Worm (Caenorhabditis elegans) whole organism, late embryonic: ENCODE measurements around the gene nyn-3.

Experiments
- C08G9.2 ChIP-seq: sonication (generic microtip); optimal IDR thresholded peaks from 2 replicates; lab custom pipeline; 2016; ENCODE audit warnings: mild to moderate bottlenecking, missing genetic modification characterization, moderate library complexity, missing compliant biosample characterization
- C38D4.7 ChIP-seq: fragments of 200-800 bp; sonication (Bioruptor generic); optimal IDR thresholded peaks from 2 replicates; lab custom pipeline; 2018; ENCODE audit warnings: mild to moderate bottlenecking, missing genetic modification characterization, moderate library complexity, missing compliant biosample characterization
- K02D7.2 ChIP-seq: sonication (generic microtip); optimal IDR thresholded peaks from 2 replicates; lab custom pipeline; 2017; ENCODE audit warnings: mild to moderate bottlenecking, missing genetic modification characterization, missing compliant biosample characterization
- K09A11.1 ChIP-seq: sonication (generic microtip); optimal IDR thresholded peaks from 2 replicates; lab custom pipeline; 2017; ENCODE audit warnings: antibody characterized with exemption, mild to moderate bottlenecking, missing genetic modification characterization, missing compliant biosample characterization; ENCODE audit not compliant: insufficient read depth
- Y22D7AL.16 ChIP-seq: sonication (generic microtip); optimal IDR thresholded peaks from 2 replicates; lab custom pipeline; 2016; ENCODE audit warnings: missing genetic modification characterization, missing compliant biosample characterization
- ceh-14 ChIP-seq: sonication (generic microtip); optimal IDR thresholded peaks from 2 replicates; lab custom pipeline; 2016; ENCODE audit warnings: missing genotype, missing genetic modification characterization, missing compliant biosample characterization
- ceh-18 ChIP-seq: sonication (generic microtip); optimal IDR thresholded peaks from 2 replicates; lab custom pipeline; 2016; ENCODE audit warnings: missing genetic modification characterization, missing compliant biosample characterization
- ceh-19 ChIP-seq: fragments of 200-800 bp; sonication (Bioruptor generic); optimal IDR thresholded peaks from 2 replicates; lab custom pipeline; 2018; ENCODE audit warnings: mild to moderate bottlenecking, missing genetic modification characterization, missing compliant biosample characterization
- ceh-2 ChIP-seq: sonication (generic microtip); optimal IDR thresholded peaks from 2 replicates; lab custom pipeline; 2016; ENCODE audit warnings: missing genotype, missing genetic modification characterization, missing compliant biosample characterization
- ceh-30 ChIP-seq: fragments of 150-350 bp; optimal IDR thresholded peaks from 2 replicates; lab custom pipeline; 2014; ENCODE audit warnings: missing biosample characterization, missing genetic modification characterization
- ceh-34 ChIP-seq: sonication (generic microtip); optimal IDR thresholded peaks from 2 replicates; lab custom pipeline; 2016; ENCODE audit warnings: mild to moderate bottlenecking, missing genetic modification characterization, missing compliant biosample characterization
- ceh-48 ChIP-seq: sonication (generic microtip); optimal IDR thresholded peaks from 2 replicates; lab custom pipeline; 2016; ENCODE audit warnings: missing genetic modification characterization, inconsistent platforms, missing compliant biosample characterization
- ceh-9 ChIP-seq: sonication (generic microtip); optimal IDR thresholded peaks from 2 replicates; lab custom pipeline; 2016; ENCODE audit warnings: mild to moderate bottlenecking, missing genetic modification characterization, inconsistent platforms, missing compliant biosample characterization
- dmd-4 ChIP-seq: sonication (generic microtip); optimal IDR thresholded peaks from 2 replicates; lab custom pipeline; 2016; ENCODE audit warnings: borderline replicate concordance, missing genetic modification characterization, missing compliant biosample characterization
- dve-1 ChIP-seq: sonication (generic microtip); optimal IDR thresholded peaks from 2 replicates; lab custom pipeline; 2017; ENCODE audit warnings: antibody characterized with exemption, mild to moderate bottlenecking, missing genetic modification characterization, missing compliant biosample characterization
- elt-4 ChIP-seq: sonication (generic microtip); optimal IDR thresholded peaks from 2 replicates; lab custom pipeline; 2016; ENCODE audit warnings: missing genetic modification characterization, missing compliant biosample characterization
- ets-4 ChIP-seq: sonication (generic microtip); optimal IDR thresholded peaks from 2 replicates; lab custom pipeline; 2016; ENCODE audit warnings: missing genetic modification characterization, missing compliant biosample characterization
- fax-1 ChIP-seq: sonication (generic microtip); optimal IDR thresholded peaks from 2 replicates; lab custom pipeline; 2016; ENCODE audit warnings: missing genotype, missing genetic modification characterization, missing compliant biosample characterization
- fkh-6 ChIP-seq: sonication (generic microtip); optimal IDR thresholded peaks from 2 replicates; lab custom pipeline; 2016; ENCODE audit warnings: missing genetic modification characterization, missing compliant biosample characterization
- mec-3 ChIP-seq: sonication (generic microtip); optimal IDR thresholded peaks from 2 replicates; lab custom pipeline; 2016; ENCODE audit warnings: borderline replicate concordance, missing genetic modification characterization, missing compliant biosample characterization
- nhr-232 ChIP-seq: sonication (generic microtip); optimal IDR thresholded peaks from 2 replicates; lab custom pipeline; 2016; ENCODE audit warnings: missing genetic modification characterization, missing compliant biosample characterization
- npax-4 ChIP-seq: sonication (generic microtip); optimal IDR thresholded peaks from 2 replicates; lab custom pipeline; 2016; ENCODE audit warnings: missing genetic modification characterization, missing compliant biosample characterization
- odd-2 ChIP-seq: sonication (generic microtip); optimal IDR thresholded peaks from 2 replicates; lab custom pipeline; 2017; ENCODE audit warnings: antibody characterized with exemption, mild to moderate bottlenecking, missing genetic modification characterization, missing compliant biosample characterization
- pag-3 ChIP-seq: sonication (generic microtip); optimal IDR thresholded peaks from 2 replicates; lab custom pipeline; 2016; ENCODE audit warnings: missing compliant biosample characterization, missing genetic modification characterization, borderline replicate concordance
- pat-9 ChIP-seq: fragments of 200-800 bp; sonication (Bioruptor generic); optimal IDR thresholded peaks from 2 replicates; lab custom pipeline; 2018; ENCODE audit warnings: mild to moderate bottlenecking, missing genetic modification characterization, moderate library complexity, missing compliant biosample characterization
- pha-2 ChIP-seq: sonication (generic microtip); optimal IDR thresholded peaks from 2 replicates; lab custom pipeline; 2017; ENCODE audit warnings: mild to moderate bottlenecking, missing genetic modification characterization, missing compliant biosample characterization
- pha-4 ChIP-seq: fragments of 150-350 bp; optimal IDR thresholded peaks from 2 replicates; lab custom pipeline; 2018; ENCODE audit warnings: missing biosample characterization, missing genetic modification reagents, missing genetic modification characterization
- ref-2 ChIP-seq: sonication (generic microtip); optimal IDR thresholded peaks from 2 replicates; lab custom pipeline; 2016; ENCODE audit warnings: missing genetic modification characterization, missing compliant biosample characterization
- rnt-1 ChIP-seq: sonication (generic microtip); optimal IDR thresholded peaks from 2 replicates; lab custom pipeline; 2016; ENCODE audit warnings: missing genetic modification characterization, missing compliant biosample characterization
- sdc-2 ChIP-seq: sonication (generic microtip); optimal IDR thresholded peaks from 2 replicates; lab custom pipeline; 2016; ENCODE audit warnings: missing genotype, missing genetic modification characterization, missing compliant biosample characterization
- sox-4 ChIP-seq: sonication (generic microtip); optimal IDR thresholded peaks from 2 replicates; lab custom pipeline; 2017; ENCODE audit warnings: mild to moderate bottlenecking, missing genetic modification characterization, inconsistent platforms, missing compliant biosample characterization
- syd-9 ChIP-seq: sonication (generic microtip); optimal IDR thresholded peaks from 2 replicates; lab custom pipeline; 2016; ENCODE audit warnings: mild to moderate bottlenecking, missing genetic modification characterization, moderate library complexity, missing compliant biosample characterization
- tbx-7 ChIP-seq: sonication (generic microtip); optimal IDR thresholded peaks from 2 replicates; lab custom pipeline; 2016; ENCODE audit warnings: missing genotype, missing genetic modification characterization, missing compliant biosample characterization
- ttx-3 ChIP-seq: sonication (generic microtip); optimal IDR thresholded peaks from 2 replicates; lab custom pipeline; 2016; ENCODE audit warnings: missing genetic modification reagents, missing genetic modification characterization, missing compliant biosample characterization
- unc-3 ChIP-seq, 2 experiments: fragments of 200-800 bp in 1 of 2; sonication (Bioruptor generic) in 1 of 2; sonication (generic microtip) in 1 of 2; conservative IDR thresholded peaks in 1 of 2; optimal IDR thresholded peaks in 1 of 2; 2 replicates each; pipeline versions ENCODE4 v1.3.6 to Lab custom; 2016 to 2022; ENCODE audit warnings: missing compliant biosample characterization in 2 of 2, missing genetic modification characterization in 2 of 2, missing genetic modification reagents in 1 of 2
- unc-55 ChIP-seq: sonication (generic microtip); optimal IDR thresholded peaks from 2 replicates; lab custom pipeline; 2017; ENCODE audit warnings: missing biosample characterization, missing genetic modification reagents, missing genetic modification characterization
- zip-5 ChIP-seq: sonication (generic microtip); optimal IDR thresholded peaks from 2 replicates; lab custom pipeline; 2016; ENCODE audit warnings: missing genetic modification characterization, missing compliant biosample characterization
- ztf-16 ChIP-seq: sonication (generic microtip); optimal IDR thresholded peaks from 2 replicates; lab custom pipeline; 2017; ENCODE audit warnings: missing genetic modification characterization, missing compliant biosample characterization

Gene nyn-3

ce11 chrII:6324086-6324485 is 31.7 kb upstream of the nyn-3 start, which contains the start of gene sma-6:
TSS of gene sma-6 (plus strand) at chrII:6324484.
- TF ChIP-seq elt-4 (tag; lab: Kevin White, UChicago) (no peak), fkh-6 (tag; lab: Kevin White, UChicago) (no peak), sox-4 (tag; lab: Kevin White, UChicago) (no peak), nhr-232 (no peak), pat-9 (tag; lab: Kevin White, UChicago) (no peak), mec-3 (no peak), pag-3 (tag; lab: Kevin White, UChicago) (no peak), dve-1 (no peak), ceh-48 (no peak), C38D4.7 (GFP tag; lab: Kevin White, UChicago) (no peak)

ce11 chrII:6322979-6323378 is 30.6 kb upstream of the nyn-3 start, which contains the start of gene C32D5.4:
TSS of gene C32D5.4 (minus strand) at chrII:6323079.
- TF ChIP-seq pha-4 (tag; lab: Kevin White, UChicago) (no peak), syd-9 (tag; lab: Kevin White, UChicago) (no peak), tbx-7 (tag; lab: Kevin White, UChicago) (no peak), elt-4 (tag; lab: Kevin White, UChicago) (no peak), sdc-2 (tag; lab: Kevin White, UChicago) (no peak), mec-3 (no peak), dve-1 (no peak), K02D7.2 (tag; lab: Kevin White, UChicago) (no peak), ztf-16 (tag; lab: Kevin White, UChicago) (no peak), pha-2 (tag; lab: Kevin White, UChicago) (no peak), rnt-1 (no peak), K09A11.1 (tag; lab: Kevin White, UChicago) (no peak), zip-5 (tag; lab: Kevin White, UChicago) (no peak), ttx-3 (tag; lab: Kevin White, UChicago) (no peak)

DNA sequence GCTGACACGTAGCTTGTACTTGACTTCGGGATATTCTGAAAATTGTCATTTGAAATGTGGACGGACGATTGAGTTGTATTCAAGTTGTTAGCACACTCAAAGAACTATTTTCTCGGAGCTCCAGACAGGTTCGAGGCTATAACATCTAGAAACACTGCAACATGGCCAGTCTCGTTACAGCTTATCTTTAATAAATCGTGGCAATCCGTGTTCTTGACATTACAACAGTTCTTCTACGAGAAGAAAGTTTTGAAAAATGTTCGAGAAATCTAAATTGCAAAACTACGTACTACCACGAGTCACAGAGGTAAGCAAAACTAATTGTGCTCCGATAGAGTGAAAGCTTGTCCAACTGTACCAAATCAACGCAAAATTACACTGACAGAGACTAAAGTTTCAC is 29.7 kb upstream of the nyn-3 start:
- no peak for TF ChIP-seq ref-2 (tag; lab: Kevin White, UChicago)
- TF ChIP-seq unc-3 (GFP tag; conservative IDR thresholded peaks at IDR 0.05; lab: Robert Waterston, UW) = no peak
- no peak for TF ChIP-seq unc-3 (tag; optimal IDR thresholded peaks at IDR 0.05; lab: Kevin White, UChicago)
- no peak for TF ChIP-seq ceh-19 (GFP tag; lab: Kevin White, UChicago)
- no peak for TF ChIP-seq ets-4
- no peak for TF ChIP-seq ceh-48
- TF ChIP-seq ceh-18 (tag; lab: Kevin White, UChicago) = no peak
- TF ChIP-seq ceh-30 (tag; lab: Kevin White, UChicago) = no peak
- TF ChIP-seq dve-1 = no peak
- TF ChIP-seq ceh-2 = no peak
- no peak for TF ChIP-seq C08G9.2 (tag; lab: Kevin White, UChicago)
- no peak for TF ChIP-seq sdc-2 (tag; lab: Kevin White, UChicago)
- no peak for TF ChIP-seq ceh-14 (tag; lab: Kevin White, UChicago)
- TF ChIP-seq ceh-9 = no peak
- TF ChIP-seq Y22D7AL.16 (tag; lab: Kevin White, UChicago) = no peak
- TF ChIP-seq dmd-4 (tag; lab: Kevin White, UChicago) = no peak
- no peak for TF ChIP-seq npax-4 (tag; lab: Kevin White, UChicago)
- no peak for TF ChIP-seq odd-2 (tag; lab: Kevin White, UChicago)
- no peak for TF ChIP-seq ceh-34 (tag; lab: Kevin White, UChicago)
- TF ChIP-seq fax-1 (tag; lab: Kevin White, UChicago) = no peak
- no peak for TF ChIP-seq unc-55 (GFP tag; lab: Kevin White, UChicago)
- TF ChIP-seq, all 69 proteins: peak for 0
